Fruit fly (Drosophila melanogaster) whole organism, embryonic: ENCODE results near the gene Rab9Fa.

Experiments
- Asciz ChIP-seq: fragments of 200-800 bp; sonication (Bioruptor generic); optimal IDR thresholded peaks from 2 replicates; lab custom pipeline; 2017; ENCODE audit warnings: missing biosample characterization, mild to moderate bottlenecking, missing genetic modification characterization, missing genetic modification reagents
- Bteb2 ChIP-seq: fragments of 200-800 bp; sonication (Bioruptor generic); optimal IDR thresholded peaks from 2 replicates; lab custom pipeline; 2016; ENCODE audit warnings: missing biosample characterization, missing genetic modification characterization
- CG10147 ChIP-seq: fragments of 200-800 bp; sonication (Bioruptor generic); optimal IDR thresholded peaks from 2 replicates; lab custom pipeline; 2019; ENCODE audit warnings: missing biosample characterization, mild to moderate bottlenecking, missing genetic modification characterization, moderate library complexity
- CG1024 ChIP-seq: fragments of 200-800 bp; sonication (Bioruptor generic); IDR thresholded peaks from 2 replicates; pipeline ENCODE4 v1.3.6; 2022; ENCODE audit warnings: missing biosample characterization, missing genetic modification characterization
- CG10267 ChIP-seq: fragments of 200-800 bp; sonication (Bioruptor generic); optimal IDR thresholded peaks from 2 replicates; lab custom pipeline; 2018; ENCODE audit warnings: missing biosample characterization, mild to moderate bottlenecking, missing genetic modification characterization, moderate library complexity
- CG11696 ChIP-seq: fragments of 200-800 bp; sonication (Bioruptor generic); IDR thresholded peaks from 2 replicates; pipeline ENCODE4 v1.3.6; 2022; ENCODE audit warnings: missing biosample characterization, missing genetic modification characterization
- CG12155 ChIP-seq: fragments of 200-800 bp; sonication (Bioruptor generic); optimal IDR thresholded peaks from 3 replicates; lab custom pipeline; 2016; ENCODE audit warnings: missing biosample characterization, missing genetic modification characterization
- CG14014 ChIP-seq: fragments of 200-800 bp; sonication (Bioruptor generic); IDR thresholded peaks from 2 replicates; pipeline ENCODE4 v1.3.6; 2022; ENCODE audit warnings: missing biosample characterization, missing genetic modification characterization
- CG14050 ChIP-seq: fragments of 200-800 bp; sonication (Bioruptor generic); IDR thresholded peaks from 3 replicates; pipeline ENCODE4 v1.3.6; 2022; ENCODE audit warnings: missing biosample characterization, missing genetic modification characterization
- CG15011 ChIP-seq: fragments of 200-800 bp; sonication (Bioruptor generic); optimal IDR thresholded peaks from 3 replicates; lab custom pipeline; 2018; ENCODE audit warnings: missing biosample characterization, mild to moderate bottlenecking, missing genetic modification characterization
- CG15269 ChIP-seq: fragments of 200-800 bp; sonication (Bioruptor generic); optimal IDR thresholded peaks from 2 replicates; lab custom pipeline; 2018; ENCODE audit warnings: missing biosample characterization, mild to moderate bottlenecking, missing genetic modification characterization, moderate library complexity
- CG17802 ChIP-seq: fragments of 200-800 bp; sonication (Bioruptor generic); optimal IDR thresholded peaks from 2 replicates; lab custom pipeline; 2018; ENCODE audit warnings: missing biosample characterization, mild to moderate bottlenecking, missing genetic modification characterization, moderate library complexity
- CG18262 ChIP-seq: fragments of 200-800 bp; optimal IDR thresholded peaks from 3 replicates; lab custom pipeline; 2019; ENCODE audit warnings: missing biosample characterization, mild to moderate bottlenecking, missing genetic modification characterization, moderate library complexity
- CG18599 ChIP-seq: fragments of 200-800 bp; sonication (Bioruptor generic); optimal IDR thresholded peaks from 3 replicates; lab custom pipeline; 2017; ENCODE audit warnings: missing biosample characterization, missing genetic modification characterization, mild to moderate bottlenecking, moderate library complexity, missing genetic modification reagents
- CG2875 ChIP-seq: fragments of 200-800 bp; sonication (Bioruptor generic); optimal IDR thresholded peaks from 2 replicates; lab custom pipeline; 2017; ENCODE audit warnings: missing biosample characterization, mild to moderate bottlenecking, missing genetic modification characterization, missing genetic modification reagents
- CG31388 ChIP-seq: fragments of 200-800 bp; sonication (Bioruptor generic); optimal IDR thresholded peaks from 2 replicates; lab custom pipeline; 2016; ENCODE audit warnings: missing biosample characterization, missing genetic modification characterization
- CG32772 ChIP-seq: fragments of 200-800 bp; sonication (Bioruptor generic); IDR thresholded peaks from 2 replicates; pipeline ENCODE4 v1.3.6; 2022; ENCODE audit warnings: missing biosample characterization, missing genetic modification characterization
- CG3726 ChIP-seq: fragments of 200-800 bp; sonication (Bioruptor generic); IDR thresholded peaks from 3 replicates; pipeline ENCODE4, ENCODE4 v1.3.6; 2022; ENCODE audit warnings: missing biosample characterization, missing genetic modification characterization
- CG7786 ChIP-seq: fragments of 200-800 bp; sonication (Bioruptor generic); optimal IDR thresholded peaks from 2 replicates; lab custom pipeline; 2016; ENCODE audit warnings: missing biosample characterization, missing genetic modification characterization
- CG8281 ChIP-seq: fragments of 200-800 bp; sonication (Bioruptor generic); optimal IDR thresholded peaks from 2 replicates; lab custom pipeline; 2018; ENCODE audit warnings: missing biosample characterization, mild to moderate bottlenecking, missing genetic modification characterization, moderate library complexity
- CG8359 ChIP-seq: fragments of 200-800 bp; sonication (Bioruptor generic); optimal IDR thresholded peaks from 2 replicates; lab custom pipeline; 2017; ENCODE audit warnings: missing biosample characterization, mild to moderate bottlenecking, missing genetic modification characterization, borderline replicate concordance
- CG9215 ChIP-seq: fragments of 200-800 bp; sonication (Bioruptor generic); IDR thresholded peaks from 2 replicates; pipeline ENCODE4 v1.3.6; 2022; ENCODE audit warnings: missing biosample characterization, missing genetic modification characterization
- CG9727 ChIP-seq: fragments of 200-800 bp; sonication (Bioruptor generic); optimal IDR thresholded peaks from 3 replicates; lab custom pipeline; 2017; ENCODE audit warnings: missing biosample characterization, mild to moderate bottlenecking, missing genetic modification characterization
- D19B ChIP-seq: fragments of 200-800 bp; sonication (Bioruptor generic); optimal IDR thresholded peaks from 2 replicates; lab custom pipeline; 2017; ENCODE audit warnings: missing biosample characterization, mild to moderate bottlenecking, missing genetic modification characterization
- MTF-1 ChIP-seq: fragments of 200-800 bp; sonication (Bioruptor generic); optimal IDR thresholded peaks from 2 replicates; lab custom pipeline; 2018; ENCODE audit warnings: missing biosample characterization, mild to moderate bottlenecking, missing genetic modification characterization, borderline replicate concordance
- Meics ChIP-seq: fragments of 200-800 bp; sonication (Bioruptor generic); optimal IDR thresholded peaks from 2 replicates; lab custom pipeline; 2017; ENCODE audit warnings: missing biosample characterization, mild to moderate bottlenecking, missing genetic modification characterization
- Nf-YC ChIP-seq: fragments of 200-800 bp; optimal IDR thresholded peaks from 3 replicates; lab custom pipeline; 2019; ENCODE audit warnings: missing biosample characterization, mild to moderate bottlenecking, missing genetic modification characterization, moderate library complexity
- NfI ChIP-seq: fragments of 200-800 bp; sonication (Bioruptor generic); optimal IDR thresholded peaks from 3 replicates; lab custom pipeline; 2018; ENCODE audit warnings: missing biosample characterization, mild to moderate bottlenecking, missing genetic modification characterization, moderate library complexity
- PHDP ChIP-seq: fragments of 200-800 bp; sonication (Bioruptor generic); optimal IDR thresholded peaks from 3 replicates; lab custom pipeline; 2018; ENCODE audit warnings: missing biosample characterization, mild to moderate bottlenecking, missing genetic modification characterization, moderate library complexity
- ato ChIP-seq: fragments of 200-800 bp; sonication (Bioruptor generic); IDR thresholded peaks from 2 replicates; pipeline ENCODE4 v1.3.6; 2022; ENCODE audit warnings: missing biosample characterization, missing genetic modification characterization; ENCODE audit not compliant: partially characterized antibody
- cato ChIP-seq: fragments of 200-800 bp; sonication (Bioruptor generic); optimal IDR thresholded peaks from 2 replicates; lab custom pipeline; 2016; ENCODE audit warnings: missing biosample characterization, missing genetic modification characterization, borderline replicate concordance
- caup ChIP-seq: fragments of 200-800 bp; sonication (Bioruptor generic); optimal IDR thresholded peaks from 3 replicates; lab custom pipeline; 2017; ENCODE audit warnings: missing biosample characterization, mild to moderate bottlenecking, missing genetic modification characterization, moderate library complexity; ENCODE audit not compliant: severe bottlenecking
- croc ChIP-seq: fragments of 200-800 bp; sonication (Bioruptor generic); conservative IDR thresholded peaks from 3 replicates; pipeline ENCODE4 v1.3.6; 2022; ENCODE audit warnings: missing biosample characterization, missing genetic modification characterization
- eyg ChIP-seq: fragments of 200-800 bp; sonication (Bioruptor generic); optimal IDR thresholded peaks from 3 replicates; lab custom pipeline; 2016; ENCODE audit warnings: missing biosample characterization, missing genetic modification characterization
- gce ChIP-seq: fragments of 200-800 bp; sonication (Bioruptor generic); IDR thresholded peaks from 3 replicates; pipeline ENCODE4 v1.3.6; 2022; ENCODE audit warnings: missing biosample characterization, missing genetic modification characterization
- gem ChIP-seq: fragments of 200-800 bp; sonication (Bioruptor generic); optimal IDR thresholded peaks from 2 replicates; lab custom pipeline; 2019; ENCODE audit warnings: missing biosample characterization, mild to moderate bottlenecking, missing genetic modification characterization, moderate library complexity
- hkb ChIP-seq, 2 experiments: fragments of 200-800 bp in 1 of 2; fragments of >200 bp in 1 of 2; sonication (Bioruptor generic) in 1 of 2; IDR thresholded peaks in 1 of 2; optimal IDR thresholded peaks in 1 of 2; 2 replicates each; pipeline versions ENCODE4 v1.3.6 to Lab custom; 2017 to 2022; ENCODE audit warnings: missing biosample characterization in 1 of 2, missing genetic modification characterization in 1 of 2
- lilli ChIP-seq: fragments of 200-800 bp; sonication (Bioruptor generic); optimal IDR thresholded peaks from 3 replicates; lab custom pipeline; 2016; ENCODE audit warnings: missing biosample characterization, missing genetic modification characterization
- prd ChIP-seq, 3 experiments: fragments of >200 bp in 2 of 3; fragments of 200-800 bp in 1 of 3; sonication (Bioruptor generic) in 1 of 3; optimal IDR thresholded peaks in 2 of 3; IDR thresholded peaks in 1 of 3; 2 replicates in 2 of 3; 3 replicates in 1 of 3; pipeline versions ENCODE4 v1.3.6 to Lab custom; 2017 to 2022; ENCODE audit warnings: missing biosample characterization in 1 of 3, missing genetic modification characterization in 1 of 3
- pros ChIP-seq: fragments of 200-800 bp; sonication (Bioruptor generic); optimal IDR thresholded peaks from 3 replicates; lab custom pipeline; 2019; ENCODE audit warnings: missing biosample characterization, mild to moderate bottlenecking, missing genetic modification characterization, moderate library complexity
- sd ChIP-seq: fragments of 200-800 bp; sonication (Bioruptor generic); optimal IDR thresholded peaks from 3 replicates; lab custom pipeline; 2018; ENCODE audit warnings: missing biosample characterization, mild to moderate bottlenecking, missing genetic modification characterization, moderate library complexity
- sisA ChIP-seq: fragments of 200-800 bp; sonication (Bioruptor generic); IDR thresholded peaks from 2 replicates; pipeline ENCODE4 v1.3.6; 2022; ENCODE audit warnings: missing biosample characterization, missing genetic modification characterization
- sob ChIP-seq: fragments of 200-800 bp; sonication (Bioruptor generic); IDR thresholded peaks from 2 replicates; pipeline ENCODE4 v1.3.6; 2022; ENCODE audit warnings: missing biosample characterization, missing genetic modification characterization
- sqz ChIP-seq: fragments of 200-800 bp; sonication (Bioruptor generic); optimal IDR thresholded peaks from 3 replicates; lab custom pipeline; 2018; ENCODE audit warnings: missing biosample characterization, mild to moderate bottlenecking, missing genetic modification characterization
- tap ChIP-seq: fragments of 200-800 bp; optimal IDR thresholded peaks from 3 replicates; lab custom pipeline; 2019; ENCODE audit warnings: missing biosample characterization, mild to moderate bottlenecking, missing genetic modification characterization, moderate library complexity
- unc-4 ChIP-seq: fragments of 200-800 bp; sonication (Bioruptor generic); IDR thresholded peaks from 2 replicates; pipeline ENCODE4 v1.3.6; 2022; ENCODE audit warnings: missing biosample characterization, missing genetic modification characterization; ENCODE audit not compliant: partially characterized antibody
- unpg ChIP-seq: fragments of 200-800 bp; sonication (Bioruptor generic); optimal IDR thresholded peaks from 3 replicates; lab custom pipeline; 2018; ENCODE audit warnings: missing biosample characterization, mild to moderate bottlenecking, missing genetic modification characterization, moderate library complexity
- z ChIP-seq: fragments of 200-800 bp; sonication (Bioruptor generic); IDR thresholded peaks from 3 replicates; pipeline ENCODE4 v1.3.6; 2022; ENCODE audit warnings: missing biosample characterization, missing genetic modification characterization

Rab9Fa gene

DNA sequence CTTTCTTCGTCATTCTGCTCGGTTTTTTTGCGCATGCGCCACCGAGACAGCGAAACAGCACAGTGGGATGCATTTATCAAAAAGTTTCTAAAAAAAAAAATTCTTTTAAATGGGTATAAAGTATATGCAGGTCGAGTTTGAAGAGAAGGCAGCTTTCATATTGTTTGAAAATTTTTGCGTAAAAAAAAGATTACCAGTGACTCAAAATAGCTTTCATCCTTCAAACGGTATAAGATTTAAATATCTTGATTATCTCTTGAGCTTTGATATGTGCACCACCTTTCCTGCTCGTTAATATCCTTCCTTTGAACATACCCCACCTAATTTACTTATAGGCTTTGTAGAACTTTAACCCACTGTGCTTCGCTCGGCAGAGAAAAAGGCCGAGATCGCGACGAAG is 45.8 kb downstream of the Rab9Fa start (continued):
- TF ChIP-seq CG15269 (tag; lab: Kevin White, UChicago), result peak; percentile 69
- TF ChIP-seq sqz, result peak; percentile 52
- TF ChIP-seq gce, result no peak
- peak; percentile 23 for TF ChIP-seq caup (GFP tag; lab: Kevin White, UChicago)
- TF ChIP-seq D19B (GFP tag; lab: Kevin White, UChicago), result peak; percentile 12
- peak; percentile 0 for TF ChIP-seq CG31388 (GFP tag; lab: Kevin White, UChicago)
- peak; percentile 4 for TF ChIP-seq Bteb2
- peak; percentile 46 for TF ChIP-seq CG10147 (GFP tag; lab: Kevin White, UChicago)
- no peak for TF ChIP-seq tap
- peak; percentile 66 for TF ChIP-seq lilli
- TF ChIP-seq NfI (GFP tag; lab: Kevin White, UChicago), result peak; percentile 54
- no peak for TF ChIP-seq unc-4 (GFP tag; lab: Robert Waterston, UW)
- TF ChIP-seq CG11696 (GFP tag; lab: Robert Waterston, UW), result 0 out of 2 replicates have a peak, but pooled peaks have one; percentile 28
- peak; percentile 49 for TF ChIP-seq Meics (GFP tag; lab: Kevin White, UChicago)
- peak; percentile 18 for TF ChIP-seq cato (GFP tag; lab: Kevin White, UChicago)
- TF ChIP-seq CG1024 (GFP tag; lab: Robert Waterston, UW), result 0 out of 2 replicates have a peak, but pooled peaks have one; percentile 31
- peak; percentile 14 for TF ChIP-seq CG8281
- TF ChIP-seq prd (optimal IDR thresholded peaks at IDR 0.05; lab: Kevin White, UChicago), result no peak
- TF ChIP-seq prd (GFP tag; IDR thresholded peaks at IDR 0.05; lab: Robert Waterston, UW), result peak; percentile 69
- peak; percentile 5 for TF ChIP-seq pros (GFP tag; lab: Kevin White, UChicago)
- peak; percentile 63 for TF ChIP-seq CG2875 (GFP tag; lab: Kevin White, UChicago)
- peak; percentile 54; the same call in 2 of the 3 replicates for TF ChIP-seq croc (GFP tag; lab: Robert Waterston, UW)
- TF ChIP-seq CG7786 (GFP tag; lab: Kevin White, UChicago), result peak; percentile 27
- TF ChIP-seq MTF-1 (GFP tag; lab: Kevin White, UChicago), result no peak
- TF ChIP-seq CG32772 (GFP tag; lab: Robert Waterston, UW), result 0 out of 2 replicates have a peak, but pooled peaks have one; percentile 5
- TF ChIP-seq z (GFP tag; lab: Robert Waterston, UW), result no peak
- TF ChIP-seq CG9215 (GFP tag; lab: Robert Waterston, UW), result peak; percentile 44; the same call in 1 of the 2 replicates
- peak; percentile 16 for TF ChIP-seq CG12155 (GFP tag; lab: Kevin White, UChicago)
- TF ChIP-seq sob (GFP tag; lab: Robert Waterston, UW), result peak; percentile 15; the same call in 1 of the 2 replicates
- peak; percentile 62 for TF ChIP-seq unpg (GFP tag; lab: Kevin White, UChicago)
- no peak for TF ChIP-seq hkb (optimal IDR thresholded peaks at IDR 0.05; lab: Kevin White, UChicago)
- peak; percentile 67 for TF ChIP-seq hkb (GFP tag; IDR thresholded peaks at IDR 0.05; lab: Robert Waterston, UW)
- peak; percentile 80 for TF ChIP-seq CG18262
- TF ChIP-seq ato, result no peak
- TF ChIP-seq CG3726, result 0 out of 3 replicates have a peak, but pooled peaks have one; percentile 31
- peak; percentile 45 for TF ChIP-seq CG18599 (GFP tag; lab: Kevin White, UChicago)
- peak; percentile 26 for TF ChIP-seq CG15011 (GFP tag; lab: Kevin White, UChicago)
- peak; percentile 80 for TF ChIP-seq CG9727 (GFP tag; lab: Kevin White, UChicago)
- peak; percentile 68 for TF ChIP-seq CG10267 (tag; lab: Kevin White, UChicago)
- no peak for TF ChIP-seq sd (tag; lab: Kevin White, UChicago)
- TF ChIP-seq PHDP, result peak; percentile 65
- TF ChIP-seq Nf-YC (tag; lab: Kevin White, UChicago), result peak; percentile 22
- TF ChIP-seq CG14014 (GFP tag; lab: Robert Waterston, UW), result peak; percentile 46; the same call in 1 of the 2 replicates
- peak; percentile 72 for TF ChIP-seq sisA (GFP tag; lab: Robert Waterston, UW)
- TF ChIP-seq eyg (GFP tag; lab: Kevin White, UChicago), result no peak
- peak; percentile 45 for TF ChIP-seq Asciz (GFP tag; lab: Kevin White, UChicago)
- TF ChIP-seq CG14050 (GFP tag; lab: Robert Waterston, UW), result no peak; the same call in 2 of the 3 replicates
- TF ChIP-seq CG8359 (GFP tag; lab: Kevin White, UChicago), result peak; percentile 45
- TF ChIP-seq CG17802 (tag; lab: Kevin White, UChicago), result peak; percentile 19
- peak; percentile 83 for TF ChIP-seq gem (tag; lab: Kevin White, UChicago)
